Fruit fly (Drosophila melanogaster) whole organism, embryonic: ENCODE results near the gene Dus3.

Experiments used
- BEAF-32 ChIP-seq: fragments of 200-800 bp; sonication (Bioruptor generic); optimal IDR thresholded peaks from 3 replicates; lab custom pipeline; 2017; ENCODE audit warnings: missing biosample characterization, missing genetic modification characterization, mild to moderate bottlenecking, moderate library complexity, missing genetic modification reagents
- BtbVII ChIP-seq: fragments of 200-800 bp; sonication (Bioruptor generic); optimal IDR thresholded peaks from 3 replicates; lab custom pipeline; 2017; ENCODE audit warnings: missing biosample characterization, mild to moderate bottlenecking, missing genetic modification characterization
- CG11695 ChIP-seq: fragments of 200-800 bp; sonication (Bioruptor generic); IDR thresholded peaks from 3 replicates; pipeline ENCODE4 v1.3.6; 2022; ENCODE audit warnings: missing biosample characterization, missing genetic modification characterization
- CG12104 ChIP-seq: fragments of 200-800 bp; sonication (Bioruptor generic); optimal IDR thresholded peaks from 3 replicates; lab custom pipeline; 2016; ENCODE audit warnings: missing biosample characterization, missing genetic modification characterization
- CG12299 ChIP-seq: fragments of 200-800 bp; sonication (Bioruptor generic); optimal IDR thresholded peaks from 2 replicates; lab custom pipeline; 2018; ENCODE audit warnings: missing biosample characterization, mild to moderate bottlenecking, missing genetic modification characterization
- CG1233 ChIP-seq: fragments of 200-800 bp; sonication (Bioruptor generic); optimal IDR thresholded peaks from 4 replicates; lab custom pipeline; 2018; ENCODE audit warnings: missing biosample characterization, mild to moderate bottlenecking, missing genetic modification characterization
- CG1603 ChIP-seq: fragments of 200-800 bp; sonication (Bioruptor generic); optimal IDR thresholded peaks from 2 replicates; lab custom pipeline; 2019; ENCODE audit warnings: missing biosample characterization, mild to moderate bottlenecking, missing genetic modification characterization, moderate library complexity
- CG1647 ChIP-seq: fragments of 200-800 bp; sonication (Bioruptor generic); optimal IDR thresholded peaks from 3 replicates; lab custom pipeline; 2016; ENCODE audit warnings: missing biosample characterization, missing genetic modification characterization
- CG17359 ChIP-seq: fragments of 200-800 bp; sonication (Bioruptor generic); optimal IDR thresholded peaks from 3 replicates; lab custom pipeline; 2018; ENCODE audit warnings: missing biosample characterization, mild to moderate bottlenecking, missing genetic modification characterization, moderate library complexity
- CG17361 ChIP-seq: fragments of 200-800 bp; sonication (Bioruptor generic); IDR thresholded peaks from 3 replicates; pipeline ENCODE4 v1.3.6; 2022; ENCODE audit warnings: missing biosample characterization, missing genetic modification characterization
- CG17385 ChIP-seq: fragments of 200-800 bp; sonication (Bioruptor generic); optimal IDR thresholded peaks from 3 replicates; lab custom pipeline; 2018; ENCODE audit warnings: missing biosample characterization, mild to moderate bottlenecking, missing genetic modification characterization
- CG17568 ChIP-seq: fragments of 200-800 bp; sonication (Bioruptor generic); optimal IDR thresholded peaks from 2 replicates; lab custom pipeline; 2018; ENCODE audit warnings: missing biosample characterization, mild to moderate bottlenecking, missing genetic modification characterization, moderate library complexity
- CG2678 ChIP-seq: fragments of 200-800 bp; sonication (Bioruptor generic); optimal IDR thresholded peaks from 3 replicates; lab custom pipeline; 2019; ENCODE audit warnings: missing biosample characterization, mild to moderate bottlenecking, missing genetic modification characterization, moderate library complexity
- CG30403 ChIP-seq: fragments of 200-800 bp; sonication (Bioruptor generic); optimal IDR thresholded peaks from 3 replicates; lab custom pipeline; 2016; ENCODE audit warnings: missing biosample characterization, missing genetic modification characterization
- CG30431 ChIP-seq: fragments of 200-800 bp; sonication (Bioruptor generic); optimal IDR thresholded peaks from 2 replicates; lab custom pipeline; 2017; ENCODE audit warnings: missing biosample characterization, missing genetic modification characterization
- CG31365 ChIP-seq: fragments of 200-800 bp; sonication (Bioruptor generic); optimal IDR thresholded peaks from 2 replicates; lab custom pipeline; 2018; ENCODE audit warnings: missing biosample characterization, mild to moderate bottlenecking, missing genetic modification characterization
- CG4328 ChIP-seq: fragments of 200-800 bp; sonication (Bioruptor generic); optimal IDR thresholded peaks from 3 replicates; lab custom pipeline; 2017; ENCODE audit warnings: missing biosample characterization, missing genetic modification reagents, missing genetic modification characterization
- CG6683 ChIP-seq: fragments of 200-800 bp; sonication (Bioruptor generic); optimal IDR thresholded peaks from 2 replicates; lab custom pipeline; 2017; ENCODE audit warnings: missing biosample characterization, mild to moderate bottlenecking, missing genetic modification characterization, missing genetic modification reagents
- CG6791 ChIP-seq: fragments of 200-800 bp; sonication (Bioruptor generic); IDR thresholded peaks from 3 replicates; pipeline ENCODE4 v1.3.6; 2022; ENCODE audit warnings: missing biosample characterization, missing genetic modification characterization; ENCODE audit not compliant: partially characterized antibody
- CG7372 ChIP-seq: fragments of 200-800 bp; sonication (Bioruptor generic); IDR thresholded peaks from 2 replicates; pipeline ENCODE4 v1.3.6; 2022; ENCODE audit warnings: missing biosample characterization, missing genetic modification characterization
- CG9609 ChIP-seq: fragments of 200-800 bp; sonication (Bioruptor generic); optimal IDR thresholded peaks from 3 replicates; lab custom pipeline; 2016; ENCODE audit warnings: missing biosample characterization, missing genetic modification characterization
- Dip2 ChIP-seq: fragments of 200-800 bp; sonication (Bioruptor generic); IDR thresholded peaks from 2 replicates; pipeline ENCODE4 v1.3.6; 2022; ENCODE audit warnings: missing biosample characterization, missing genetic modification characterization
- Doc2 ChIP-seq: fragments of 200-800 bp; sonication (Bioruptor generic); IDR thresholded peaks from 2 replicates; pipeline ENCODE4 v1.3.6; 2022; ENCODE audit warnings: missing biosample characterization, missing genetic modification characterization
- Drgx ChIP-seq: fragments of 200-800 bp; sonication (Bioruptor generic); IDR thresholded peaks from 2 replicates; pipeline ENCODE4 v1.3.6; 2022; ENCODE audit warnings: missing biosample characterization, missing genetic modification characterization
- GATAe ChIP-seq: fragments of 200-800 bp; sonication (Bioruptor generic); conservative IDR thresholded peaks from 2 replicates; pipeline ENCODE4 v1.3.6; 2022; ENCODE audit warnings: missing biosample characterization, missing genetic modification characterization
- HLH54F ChIP-seq: fragments of 200-800 bp; sonication (Bioruptor generic); optimal IDR thresholded peaks from 3 replicates; lab custom pipeline; 2016; ENCODE audit warnings: missing biosample characterization, missing genetic modification characterization
- HLHmδ ChIP-seq: fragments of 200-800 bp; sonication (Bioruptor generic); optimal IDR thresholded peaks from 2 replicates; lab custom pipeline; 2018; ENCODE audit warnings: missing biosample characterization, mild to moderate bottlenecking, missing genetic modification characterization, moderate library complexity
- Hand ChIP-seq: fragments of 200-800 bp; sonication (Bioruptor generic); optimal IDR thresholded peaks from 2 replicates; lab custom pipeline; 2017; ENCODE audit warnings: mild to moderate bottlenecking, missing biosample characterization, missing genetic modification reagents, missing genetic modification characterization
- Jarid2 ChIP-seq: fragments of 200-800 bp; sonication (Bioruptor generic); optimal IDR thresholded peaks from 3 replicates; lab custom pipeline; 2017; ENCODE audit warnings: mild to moderate bottlenecking, missing biosample characterization, missing genetic modification reagents, missing genetic modification characterization
- MTF-1 ChIP-seq: fragments of 200-800 bp; sonication (Bioruptor generic); optimal IDR thresholded peaks from 2 replicates; lab custom pipeline; 2018; ENCODE audit warnings: missing biosample characterization, mild to moderate bottlenecking, missing genetic modification characterization, borderline replicate concordance
- Oaz ChIP-seq: fragments of 200-800 bp; sonication (Bioruptor generic); IDR thresholded peaks from 2 replicates; pipeline ENCODE4 v1.3.6; 2022; ENCODE audit warnings: missing biosample characterization, missing genetic modification characterization
- Optix ChIP-seq: fragments of 200-800 bp; sonication (Bioruptor generic); IDR thresholded peaks from 3 replicates; pipeline ENCODE4 v1.3.6; 2022; ENCODE audit warnings: missing biosample characterization, missing genetic modification characterization
- Rfx ChIP-seq: fragments of 200-800 bp; sonication (Bioruptor generic); IDR thresholded peaks from 2 replicates; pipeline ENCODE4 v1.3.6; 2022; ENCODE audit warnings: missing biosample characterization, missing genetic modification characterization
- dan ChIP-seq: fragments of 200-800 bp; sonication (Bioruptor generic); IDR thresholded peaks from 2 replicates; pipeline ENCODE4 v1.3.6; 2022; ENCODE audit warnings: missing biosample characterization, missing genetic modification characterization
- fd96Cb ChIP-seq: fragments of 200-800 bp; sonication (Bioruptor generic); optimal IDR thresholded peaks from 2 replicates; lab custom pipeline; 2018; ENCODE audit warnings: missing biosample characterization, mild to moderate bottlenecking, missing genetic modification characterization, moderate library complexity
- fu2 ChIP-seq: fragments of 200-800 bp; sonication (Bioruptor generic); optimal IDR thresholded peaks from 2 replicates; lab custom pipeline; 2016; ENCODE audit warnings: missing biosample characterization, missing genetic modification characterization
- gem ChIP-seq: fragments of 200-800 bp; sonication (Bioruptor generic); optimal IDR thresholded peaks from 2 replicates; lab custom pipeline; 2019; ENCODE audit warnings: missing biosample characterization, mild to moderate bottlenecking, missing genetic modification characterization, moderate library complexity
- gro ChIP-seq: fragments of 200-800 bp; sonication (Bioruptor generic); optimal IDR thresholded peaks from 2 replicates; lab custom pipeline; 2016; ENCODE audit warnings: missing biosample characterization, missing genetic modification characterization
- gsb ChIP-seq: fragments of 200-800 bp; sonication (Bioruptor generic); IDR thresholded peaks from 2 replicates; pipeline ENCODE4 v1.3.6; 2022; ENCODE audit warnings: missing biosample characterization, missing genetic modification characterization
- inv ChIP-seq: fragments of 200-800 bp; sonication (Bioruptor generic); IDR thresholded peaks from 2 replicates; pipeline ENCODE4 v1.3.6; 2022; ENCODE audit warnings: missing biosample characterization, missing genetic modification characterization; ENCODE audit not compliant: partially characterized antibody
- kay ChIP-seq: fragments of 200-800 bp; sonication (Bioruptor generic); optimal IDR thresholded peaks from 2 replicates; lab custom pipeline; 2016; ENCODE audit warnings: missing biosample characterization, missing genetic modification characterization
- oc ChIP-seq: fragments of 200-800 bp; sonication (Bioruptor generic); optimal IDR thresholded peaks from 2 replicates; lab custom pipeline; 2018; ENCODE audit warnings: missing biosample characterization, mild to moderate bottlenecking, missing genetic modification characterization, moderate library complexity
- onecut ChIP-seq: fragments of 200-800 bp; sonication (Bioruptor generic); IDR thresholded peaks from 2 replicates; pipeline ENCODE4 v1.3.6; 2022; ENCODE audit warnings: missing biosample characterization, missing genetic modification characterization
- ranshi ChIP-seq: fragments of 200-800 bp; sonication (Bioruptor generic); IDR thresholded peaks from 2 replicates; pipeline ENCODE4 v1.3.6; 2022; ENCODE audit warnings: missing biosample characterization, missing genetic modification characterization
- shn ChIP-seq: fragments of 200-800 bp; sonication (Bioruptor generic); optimal IDR thresholded peaks from 3 replicates; lab custom pipeline; 2016; ENCODE audit warnings: missing biosample characterization, missing genetic modification characterization
- sisA ChIP-seq: fragments of 200-800 bp; sonication (Bioruptor generic); IDR thresholded peaks from 2 replicates; pipeline ENCODE4 v1.3.6; 2022; ENCODE audit warnings: missing biosample characterization, missing genetic modification characterization
- slp2 ChIP-seq: fragments of 200-800 bp; sonication (Bioruptor generic); optimal IDR thresholded peaks from 2 replicates; lab custom pipeline; 2016; ENCODE audit warnings: missing biosample characterization, missing genetic modification characterization
- sob ChIP-seq: fragments of 200-800 bp; sonication (Bioruptor generic); IDR thresholded peaks from 2 replicates; pipeline ENCODE4 v1.3.6; 2022; ENCODE audit warnings: missing biosample characterization, missing genetic modification characterization
- ssp ChIP-seq: fragments of 200-800 bp; sonication (Bioruptor generic); IDR thresholded peaks from 2 replicates; pipeline ENCODE4 v1.3.6; 2022; ENCODE audit warnings: missing biosample characterization, missing genetic modification characterization
- tll ChIP-seq, 2 experiments: fragments of 200-800 bp in 1 of 2; fragments of >200 bp in 1 of 2; sonication (Bioruptor generic) in 1 of 2; optimal IDR thresholded peaks; 2 replicates each; lab custom pipeline; 2017 to 2019; ENCODE audit warnings: missing biosample characterization in 2 of 2, missing genetic modification characterization in 2 of 2, mild to moderate bottlenecking in 1 of 2, moderate library complexity in 1 of 2
- vfl ChIP-seq: fragments of 200-800 bp; sonication (Bioruptor generic); optimal IDR thresholded peaks from 2 replicates; lab custom pipeline; 2016; ENCODE audit warnings: missing biosample characterization, missing genetic modification characterization
- wek ChIP-seq: fragments of 200-800 bp; sonication (Bioruptor generic); optimal IDR thresholded peaks from 3 replicates; lab custom pipeline; 2018; ENCODE audit warnings: missing biosample characterization, mild to moderate bottlenecking, missing genetic modification characterization, moderate library complexity

Dus3 gene

dm6 chr2L:19796111-19796451 is 37.4 kb downstream of the Dus3 start, which contains the start of gene sick (continued):
- TF ChIP-seq wek (GFP tag; lab: Kevin White, UChicago): peak; percentile 32
- peak; percentile 7 for TF ChIP-seq CG6683 (GFP tag; lab: Kevin White, UChicago)
- no peak for TF ChIP-seq fd96Cb (tag; lab: Kevin White, UChicago)
- no peak for TF ChIP-seq gro (GFP tag; lab: Kevin White, UChicago)
- TF ChIP-seq CG30403 (GFP tag; lab: Kevin White, UChicago): peak; percentile 4
- peak; percentile 35 for TF ChIP-seq CG12104 (GFP tag; lab: Kevin White, UChicago)
- no peak for TF ChIP-seq tll (GFP tag; optimal IDR thresholded peaks at IDR 0.05; lab: Kevin White, UChicago)
- TF ChIP-seq BEAF-32 (GFP tag; lab: Kevin White, UChicago): no peak
- no peak for TF ChIP-seq Optix
- no peak for TF ChIP-seq CG1647 (GFP tag; lab: Kevin White, UChicago)
- no peak; the same call in 2 of the 3 replicates for TF ChIP-seq CG11695 (GFP tag; lab: Robert Waterston, UW)
- TF ChIP-seq CG17359 (tag; lab: Kevin White, UChicago): no peak
- TF ChIP-seq CG2678 (tag; lab: Kevin White, UChicago): no peak
- peak; percentile 44 for TF ChIP-seq CG4328
- no peak for TF ChIP-seq oc (tag; lab: Kevin White, UChicago)
- TF ChIP-seq CG9609 (GFP tag; lab: Kevin White, UChicago): no peak
- TF ChIP-seq CG1603: no peak
- no peak for TF ChIP-seq ranshi
- TF ChIP-seq inv: no peak
- TF ChIP-seq CG1233 (GFP tag; lab: Kevin White, UChicago): peak; percentile 4
- TF ChIP-seq sob (GFP tag; lab: Robert Waterston, UW): peak; percentile 13; the same call in 1 of the 2 replicates
- TF ChIP-seq ssp (GFP tag; lab: Robert Waterston, UW): no peak
- no peak for TF ChIP-seq GATAe (GFP tag; lab: Robert Waterston, UW)
- TF ChIP-seq CG6791 (GFP tag; lab: Robert Waterston, UW): no peak
- peak; percentile 36 for TF ChIP-seq CG17385
- no peak for TF ChIP-seq dan
- TF ChIP-seq Rfx: no peak; the same call in 1 of the 2 replicates
- no peak for TF ChIP-seq HLH54F (GFP tag; lab: Kevin White, UChicago)
- no peak for TF ChIP-seq CG30431
- no peak for TF ChIP-seq slp2 (GFP tag; lab: Kevin White, UChicago)
- TF ChIP-seq BtbVII (GFP tag; lab: Kevin White, UChicago): peak; percentile 54
- no peak for TF ChIP-seq CG12299
- TF ChIP-seq kay (GFP tag; lab: Kevin White, UChicago): no peak
- TF ChIP-seq MTF-1: peak; percentile 12
- peak; percentile 16 for TF ChIP-seq Hand (GFP tag; lab: Kevin White, UChicago)
- no peak for TF ChIP-seq CG31365 (tag; lab: Kevin White, UChicago)
- no peak for TF ChIP-seq fu2 (GFP tag; lab: Kevin White, UChicago)
- no peak for TF ChIP-seq CG17361 (GFP tag; lab: Robert Waterston, UW)
- TF ChIP-seq shn: no peak
- TF ChIP-seq Oaz (GFP tag; lab: Robert Waterston, UW): no peak
- TF ChIP-seq HLHmδ (GFP tag; lab: Kevin White, UChicago): peak; percentile 65
- no peak for TF ChIP-seq onecut
- no peak for TF ChIP-seq vfl (GFP tag; lab: Kevin White, UChicago)
- TF ChIP-seq Drgx (GFP tag; lab: Robert Waterston, UW): no peak
- TF ChIP-seq sisA: no peak
- peak; percentile 46 for TF ChIP-seq Jarid2 (GFP tag; lab: Kevin White, UChicago)
- no peak for TF ChIP-seq gem (tag; lab: Kevin White, UChicago)
- TF ChIP-seq CG17568 (GFP tag; lab: Kevin White, UChicago): no peak
- TF ChIP-seq CG7372 (GFP tag; lab: Robert Waterston, UW): no peak
- TF ChIP-seq gsb (GFP tag; lab: Robert Waterston, UW): no peak
- TF ChIP-seq Dip2 (GFP tag; lab: Robert Waterston, UW): no peak
- no peak for TF ChIP-seq Doc2 (GFP tag; lab: Robert Waterston, UW)
